Worm (Caenorhabditis elegans) whole organism, L1 larva: ENCODE results near the gene T25B9.11.

Experiments
- C04F5.9 ChIP-seq: sonication (generic microtip); optimal IDR thresholded peaks from 2 replicates; lab custom pipeline; 2016; ENCODE audit warnings: missing genetic modification characterization, missing compliant biosample characterization
- C16A3.4 ChIP-seq: fragments of 150-350 bp; optimal IDR thresholded peaks from 2 replicates; lab custom pipeline; 2014; ENCODE audit warnings: missing biosample characterization, missing genetic modification characterization
- C34B4.2 ChIP-seq: sonication (generic microtip); optimal IDR thresholded peaks from 2 replicates; lab custom pipeline; 2017; ENCODE audit warnings: mild to moderate bottlenecking, missing genetic modification characterization, missing compliant biosample characterization
- F16B12.6 ChIP-seq: fragments of 150-350 bp; optimal IDR thresholded peaks from 2 replicates; lab custom pipeline; 2014; ENCODE audit warnings: missing biosample characterization, missing genetic modification characterization
- aha-1 ChIP-seq: fragments of 150-350 bp; optimal IDR thresholded peaks from 2 replicates; lab custom pipeline; 2014; ENCODE audit warnings: missing biosample characterization, missing genetic modification characterization
- alr-1 ChIP-seq: fragments of 200-800 bp; sonication (Bioruptor generic); optimal IDR thresholded peaks from 2 replicates; lab custom pipeline; 2018; ENCODE audit warnings: borderline replicate concordance, mild to moderate bottlenecking, missing genetic modification characterization, missing compliant biosample characterization
- blmp-1 ChIP-seq: fragments of 150-350 bp; optimal IDR thresholded peaks from 2 replicates; lab custom pipeline; 2014; ENCODE audit warnings: missing biosample characterization, missing genetic modification characterization
- ceh-8 ChIP-seq: fragments of 200-800 bp; sonication (Bioruptor generic); optimal IDR thresholded peaks from 2 replicates; lab custom pipeline; 2018; ENCODE audit warnings: mild to moderate bottlenecking, missing genetic modification characterization, moderate library complexity, missing compliant biosample characterization
- ceh-82 ChIP-seq, 3 experiments: fragments of 150-350 bp in 1 of 3; sonication (generic microtip) in 2 of 3; optimal IDR thresholded peaks; 2 replicates each; lab custom pipeline; 2014 to 2017; ENCODE audit warnings: missing biosample characterization in 3 of 3, missing genetic modification characterization in 3 of 3
- ceh-90 ChIP-seq: sonication (generic microtip); optimal IDR thresholded peaks from 2 replicates; lab custom pipeline; 2016; ENCODE audit warnings: missing genetic modification characterization, missing compliant biosample characterization
- ces-1 ChIP-seq: fragments of 150-350 bp; optimal IDR thresholded peaks from 2 replicates; lab custom pipeline; 2014; ENCODE audit warnings: missing biosample characterization, missing genetic modification reagents, missing genetic modification characterization
- dpl-1 ChIP-seq, 3 experiments: fragments of 150-350 bp in 2 of 3; sonication (generic microtip) in 1 of 3; optimal IDR thresholded peaks; 2 replicates each; lab custom pipeline; 2014 to 2017; ENCODE audit warnings: missing biosample characterization in 3 of 3, missing genetic modification characterization in 3 of 3, missing genetic modification reagents in 3 of 3
- efl-1 ChIP-seq, 4 experiments: fragments of 150-350 bp; optimal IDR thresholded peaks in 3 of 4; peaks in 1 of 4; 1 replicate in 1 of 4; 2 replicates in 3 of 4; lab custom pipeline; 2014; ENCODE audit warnings: missing biosample characterization in 2 of 4, missing genetic modification characterization in 2 of 4, missing genetic modification reagents in 2 of 4
- egl-13 ChIP-seq: sonication (generic microtip); optimal IDR thresholded peaks from 2 replicates; lab custom pipeline; 2016; ENCODE audit warnings: missing genotype, missing genetic modification reagents, missing genetic modification characterization, missing compliant biosample characterization
- elt-2 ChIP-seq: sonication (generic microtip); optimal IDR thresholded peaks from 2 replicates; lab custom pipeline; 2016; ENCODE audit warnings: missing genetic modification characterization, mild to moderate bottlenecking, inconsistent platforms, missing compliant biosample characterization, missing genetic modification reagents
- elt-3 ChIP-seq, 6 experiments: fragments of 150-350 bp in 1 of 6; sonication (generic microtip); optimal IDR thresholded peaks; 2 replicates each; lab custom pipeline; 2017 to 2018; ENCODE audit warnings: missing biosample characterization in 6 of 6, missing genetic modification characterization in 6 of 6, inconsistent platforms in 1 of 6
- fkh-10 ChIP-seq: sonication (generic microtip); optimal IDR thresholded peaks from 2 replicates; lab custom pipeline; 2017; ENCODE audit warnings: missing biosample characterization, missing genetic modification reagents, missing genetic modification characterization
- fkh-8 ChIP-seq: sonication (generic microtip); optimal IDR thresholded peaks from 2 replicates; lab custom pipeline; 2016; ENCODE audit warnings: mild to moderate bottlenecking, missing genetic modification characterization, missing compliant biosample characterization
- fos-1 ChIP-seq: fragments of 150-350 bp; optimal IDR thresholded peaks from 2 replicates; lab custom pipeline; 2014; ENCODE audit warnings: missing biosample characterization, missing genetic modification characterization
- hlh-17 ChIP-seq: fragments of 200-800 bp; sonication (Bioruptor generic); optimal IDR thresholded peaks from 2 replicates; lab custom pipeline; 2018; ENCODE audit warnings: missing genetic modification characterization, mild to moderate bottlenecking, missing compliant biosample characterization, moderate library complexity, borderline replicate concordance
- hlh-4 ChIP-seq: sonication (generic microtip); optimal IDR thresholded peaks from 2 replicates; lab custom pipeline; 2016; ENCODE audit warnings: mild to moderate bottlenecking, missing genetic modification characterization, missing compliant biosample characterization
- hpl-2 ChIP-seq: fragments of 150-350 bp; optimal IDR thresholded peaks from 2 replicates; lab custom pipeline; 2014; ENCODE audit warnings: missing biosample characterization, missing genetic modification reagents, missing genetic modification characterization
- lin-13 ChIP-seq: fragments of 150-350 bp; optimal IDR thresholded peaks from 2 replicates; lab custom pipeline; 2014; ENCODE audit warnings: missing biosample characterization, missing genetic modification reagents, missing genetic modification characterization
- lin-14 ChIP-seq: fragments of 200-800 bp; sonication (Bioruptor generic); optimal IDR thresholded peaks from 2 replicates; lab custom pipeline; 2018; ENCODE audit warnings: mild to moderate bottlenecking, missing genetic modification characterization, moderate library complexity, missing compliant biosample characterization
- lin-15B ChIP-seq: fragments of 150-350 bp; sonication (generic microtip); optimal IDR thresholded peaks from 3 replicates; lab custom pipeline; 2014; ENCODE audit warnings: missing biosample characterization, missing genetic modification characterization
- lin-35 ChIP-seq, 2 experiments: fragments of 150-350 bp; optimal IDR thresholded peaks; 2 replicates each; lab custom pipeline; 2014; ENCODE audit warnings: missing biosample characterization in 2 of 2, missing genetic modification characterization in 2 of 2, missing genetic modification reagents in 2 of 2
- lin-39 ChIP-seq: fragments of 150-350 bp; optimal IDR thresholded peaks from 2 replicates; lab custom pipeline; 2014; ENCODE audit warnings: missing biosample characterization, missing genetic modification reagents, missing genetic modification characterization
- lir-3 ChIP-seq: sonication (generic microtip); optimal IDR thresholded peaks from 2 replicates; lab custom pipeline; 2016; ENCODE audit warnings: mild to moderate bottlenecking, missing genetic modification characterization, moderate library complexity, missing compliant biosample characterization; ENCODE audit not compliant: poor library complexity
- mdl-1 ChIP-seq, 2 experiments: fragments of 150-350 bp; optimal IDR thresholded peaks; 2 replicates each; lab custom pipeline; 2014 to 2017; ENCODE audit warnings: missing biosample characterization in 2 of 2, missing genetic modification characterization in 2 of 2, inconsistent platforms in 1 of 2
- mef-2 ChIP-seq: fragments of 150-350 bp; optimal IDR thresholded peaks from 2 replicates; lab custom pipeline; 2014; ENCODE audit warnings: missing biosample characterization, missing genetic modification characterization
- mep-1 ChIP-seq: fragments of 150-350 bp; optimal IDR thresholded peaks from 2 replicates; lab custom pipeline; 2014; ENCODE audit warnings: missing biosample characterization, missing genetic modification characterization
- nhr-11 ChIP-seq: fragments of 150-350 bp; optimal IDR thresholded peaks from 2 replicates; lab custom pipeline; 2014; ENCODE audit warnings: missing biosample characterization, missing genetic modification characterization
- nhr-12 ChIP-seq: sonication (generic microtip); optimal IDR thresholded peaks from 2 replicates; lab custom pipeline; 2017; ENCODE audit warnings: missing biosample characterization, missing genetic modification characterization
- nhr-20 ChIP-seq: sonication (generic microtip); optimal IDR thresholded peaks from 2 replicates; lab custom pipeline; 2016; ENCODE audit warnings: mild to moderate bottlenecking, missing genetic modification characterization, missing compliant biosample characterization
- nhr-76 ChIP-seq: sonication (generic microtip); optimal IDR thresholded peaks from 2 replicates; lab custom pipeline; 2017; ENCODE audit warnings: missing biosample characterization, missing genetic modification characterization
- nhr-77 ChIP-seq: fragments of 150-350 bp; optimal IDR thresholded peaks from 2 replicates; lab custom pipeline; 2014; ENCODE audit warnings: missing biosample characterization, missing genetic modification characterization
- nhr-84 ChIP-seq: sonication (generic microtip); optimal IDR thresholded peaks from 2 replicates; lab custom pipeline; 2017; ENCODE audit warnings: missing biosample characterization, missing genetic modification characterization
- nhr-85 ChIP-seq: sonication (generic microtip); peaks from one replicate; lab custom pipeline; 2016; ENCODE audit warnings: missing genetic modification characterization, inconsistent platforms, missing compliant biosample characterization
- nhr-90 ChIP-seq: sonication (generic microtip); optimal IDR thresholded peaks from 2 replicates; lab custom pipeline; 2016; ENCODE audit warnings: mild to moderate bottlenecking, missing genetic modification characterization, missing compliant biosample characterization; ENCODE audit not compliant: poor library complexity
- pag-3 ChIP-seq: sonication (generic microtip); optimal IDR thresholded peaks from 2 replicates; lab custom pipeline; 2017; ENCODE audit warnings: missing genetic modification characterization, mild to moderate bottlenecking, missing compliant biosample characterization, antibody characterized with exemption, borderline replicate concordance; ENCODE audit not compliant: insufficient read depth
- skn-1 ChIP-seq: fragments of 150-350 bp; optimal IDR thresholded peaks from 2 replicates; lab custom pipeline; 2014; ENCODE audit warnings: missing biosample characterization, missing genetic modification characterization
- snpc-4 ChIP-seq: fragments of 150-350 bp; optimal IDR thresholded peaks from 2 replicates; lab custom pipeline; 2014; ENCODE audit warnings: missing biosample characterization, missing genetic modification characterization
- snu-23 ChIP-seq: sonication (generic microtip); optimal IDR thresholded peaks from 2 replicates; lab custom pipeline; 2016; ENCODE audit warnings: missing genetic modification characterization, missing compliant biosample characterization
- sox-4 ChIP-seq: sonication (generic microtip); optimal IDR thresholded peaks from 2 replicates; lab custom pipeline; 2016; ENCODE audit warnings: missing genetic modification characterization, missing compliant biosample characterization
- swsn-7 ChIP-seq: sonication (generic microtip); optimal IDR thresholded peaks from 2 replicates; lab custom pipeline; 2016; ENCODE audit warnings: missing genetic modification characterization, missing compliant biosample characterization
- tbx-2 ChIP-seq: sonication (generic microtip); optimal IDR thresholded peaks from 2 replicates; lab custom pipeline; 2016; ENCODE audit warnings: missing genetic modification characterization, missing compliant biosample characterization
- unc-130 ChIP-seq: fragments of 150-350 bp; optimal IDR thresholded peaks from 2 replicates; lab custom pipeline; 2017; ENCODE audit warnings: missing biosample characterization, missing genetic modification characterization, inconsistent platforms
- unc-30 ChIP-seq: sonication (generic microtip); optimal IDR thresholded peaks from 2 replicates; lab custom pipeline; 2017; ENCODE audit warnings: missing biosample characterization, missing genetic modification characterization
- unc-62 ChIP-seq: fragments of 150-350 bp; optimal IDR thresholded peaks from 2 replicates; lab custom pipeline; 2014; ENCODE audit warnings: missing biosample characterization, missing genetic modification reagents, missing genetic modification characterization
- unc-86 ChIP-seq: sonication (generic microtip); optimal IDR thresholded peaks from 2 replicates; lab custom pipeline; 2016; ENCODE audit warnings: missing genetic modification characterization, missing compliant biosample characterization
- xbp-1 ChIP-seq: sonication (generic microtip); optimal IDR thresholded peaks from 2 replicates; lab custom pipeline; 2016; ENCODE audit warnings: missing genetic modification characterization, missing compliant biosample characterization

T25B9.11 gene

ce11 chrIV:10764206-10764605, at the start of gene T25B9.11:
T25B9.11 (plus strand) TSS chrIV:10764506.
- TF ChIP-seq skn-1, result no peak
- no peak for TF ChIP-seq lin-13 (GFP tag; lab: Kevin White, UChicago)
- TF ChIP-seq hpl-2 (GFP tag; lab: Kevin White, UChicago), result no peak
- TF ChIP-seq elt-3 (tag; optimal IDR thresholded peaks at IDR 0.05; lab: Kevin White, UChicago), result no peak
- no peak for TF ChIP-seq nhr-77
- TF ChIP-seq efl-1 (optimal IDR thresholded peaks at IDR 0.05; lab: Kevin White, UChicago), result no peak
- TF ChIP-seq efl-1 (GFP tag; optimal IDR thresholded peaks at IDR 0.05 in 1 of 2; lab: Kevin White, UChicago), result no peak
- no peak for TF ChIP-seq unc-30
- no peak for TF ChIP-seq lin-15B (tag; lab: Kevin White, UChicago)
- no peak for TF ChIP-seq elt-2 (tag; lab: Kevin White, UChicago)
- TF ChIP-seq egl-13, result no peak
- TF ChIP-seq snpc-4 (tag; lab: Kevin White, UChicago), result no peak
- TF ChIP-seq unc-86, result no peak
- no peak for TF ChIP-seq lin-39 (tag; lab: Kevin White, UChicago)
- TF ChIP-seq hlh-4, result no peak
- TF ChIP-seq dpl-1 (GFP tag; optimal IDR thresholded peaks at IDR 0.05; lab: Kevin White, UChicago), result no peak
- TF ChIP-seq tbx-2, result no peak

ce11 chrIV:10714594-10714993, 49.7 kb upstream of the T25B9.11 start:
- peak; percentile 28 for TF ChIP-seq nhr-77
- no peak for TF ChIP-seq ces-1
- no peak for TF ChIP-seq elt-2 (tag; lab: Kevin White, UChicago)
- no peak for TF ChIP-seq ceh-90
- TF ChIP-seq mdl-1 (tag; optimal IDR thresholded peaks at IDR 0.05; lab: Kevin White, UChicago), result no peak
- TF ChIP-seq lin-14 (GFP tag; lab: Kevin White, UChicago), result peak; percentile 75
- peak; percentile 23 for TF ChIP-seq swsn-7 (tag; lab: Kevin White, UChicago)
- no peak for TF ChIP-seq aha-1
- TF ChIP-seq sox-4 (tag; lab: Kevin White, UChicago), result no peak
- TF ChIP-seq nhr-20 (tag; lab: Kevin White, UChicago), result peak; percentile 58
- TF ChIP-seq unc-62 (GFP tag; lab: Kevin White, UChicago), result no peak
- no peak for TF ChIP-seq F16B12.6 (tag; lab: Kevin White, UChicago)
- TF ChIP-seq snu-23, result peak; percentile 60
- TF ChIP-seq ceh-8 (GFP tag; lab: Kevin White, UChicago), result no peak
- no peak for TF ChIP-seq nhr-11 (tag; lab: Kevin White, UChicago)
- no peak for TF ChIP-seq fos-1
- peak in 1 of 2 experiments; percentile 46 for TF ChIP-seq lin-35 (GFP tag; optimal IDR thresholded peaks at IDR 0.05; lab: Kevin White, UChicago)
- no peak for TF ChIP-seq ceh-82 (tag; optimal IDR thresholded peaks at IDR 0.05; lab: Kevin White, UChicago)
- TF ChIP-seq C16A3.4 (tag; lab: Kevin White, UChicago), result no peak
- TF ChIP-seq C04F5.9 (tag; lab: Kevin White, UChicago), result no peak
- TF ChIP-seq nhr-90, result peak; percentile 22
- TF ChIP-seq blmp-1 (tag; lab: Kevin White, UChicago), result peak; percentile 57
- TF ChIP-seq fkh-10 (GFP tag; lab: Kevin White, UChicago), result no peak
- TF ChIP-seq alr-1 (tag; lab: Kevin White, UChicago), result no peak
- peak; percentile 68 for TF ChIP-seq nhr-85 (tag; lab: Kevin White, UChicago)
- no peak for TF ChIP-seq skn-1
- peak; percentile 20 for TF ChIP-seq xbp-1 (tag; lab: Kevin White, UChicago)
- peak; percentile 42 for TF ChIP-seq fkh-8 (tag; lab: Kevin White, UChicago)
- no peak for TF ChIP-seq nhr-12
- TF ChIP-seq nhr-84, result no peak
- no peak for TF ChIP-seq mef-2 (tag; lab: Kevin White, UChicago)
- TF ChIP-seq pag-3 (tag; lab: Kevin White, UChicago), result no peak
- no peak for TF ChIP-seq hlh-17 (GFP tag; lab: Kevin White, UChicago)
- peak; percentile 23 to 29 for TF ChIP-seq efl-1 (optimal IDR thresholded peaks at IDR 0.05; lab: Kevin White, UChicago)
- TF ChIP-seq efl-1 (GFP tag; optimal IDR thresholded peaks at IDR 0.05 in 1 of 2; lab: Kevin White, UChicago), result peak; percentile 0 to 89
- no peak for TF ChIP-seq unc-130 (tag; lab: Kevin White, UChicago)
- no peak for TF ChIP-seq C34B4.2 (tag; lab: Kevin White, UChicago)
- TF ChIP-seq mep-1 (tag; lab: Kevin White, UChicago), result peak; percentile 59
- TF ChIP-seq unc-30, result no peak
- TF ChIP-seq nhr-76, result no peak
- no peak for TF ChIP-seq lir-3 (tag; lab: Kevin White, UChicago)
